Worm (Caenorhabditis elegans) whole organism, L4 larva: Measurements from ENCODE around the gene D1044.1.

Experiments
- F26F4.8 ChIP-seq: fragments of 200-800 bp; sonication (Bioruptor generic); conservative IDR thresholded peaks from 2 replicates; pipeline ENCODE4 v1.3.6; 2022; ENCODE audit warnings: missing genetic modification characterization, missing compliant biosample characterization
- F49E8.2 ChIP-seq: sonication (generic microtip); optimal IDR thresholded peaks from 2 replicates; lab custom pipeline; 2016; ENCODE audit warnings: missing compliant biosample characterization, mild to moderate bottlenecking, missing genetic modification characterization, borderline replicate concordance
- Y48G9A.11 ChIP-seq: fragments of 200-800 bp; sonication (Bioruptor generic); IDR thresholded peaks from 2 replicates; pipeline ENCODE4 v1.3.6; 2022; ENCODE audit warnings: missing genetic modification reagents, missing genetic modification characterization, missing compliant biosample characterization
- ZK546.5 ChIP-seq, 2 experiments: sonication (generic microtip); optimal IDR thresholded peaks; 2 replicates each; lab custom pipeline; 2017; ENCODE audit warnings: missing biosample characterization in 2 of 2, missing genetic modification characterization in 2 of 2
- arid-1 ChIP-seq: fragments of 200-800 bp; sonication (Bioruptor generic); conservative IDR thresholded peaks from 2 replicates; pipeline ENCODE4 v1.3.6; 2022; ENCODE audit warnings: missing genetic modification reagents, missing genetic modification characterization, missing compliant biosample characterization
- ceh-20 ChIP-seq: fragments of 200-800 bp; sonication (Bioruptor generic); IDR thresholded peaks from 2 replicates; pipeline ENCODE4 v1.3.6; 2022; ENCODE audit warnings: missing genetic modification reagents, missing genetic modification characterization, missing compliant biosample characterization
- ceh-44 ChIP-seq: fragments of 200-800 bp; sonication (Bioruptor generic); IDR thresholded peaks from 2 replicates; pipeline ENCODE4 v1.3.6; 2022; ENCODE audit warnings: missing genetic modification reagents, missing genetic modification characterization, missing compliant biosample characterization
- daf-19 ChIP-seq: fragments of 200-800 bp; sonication (Bioruptor generic); conservative IDR thresholded peaks from 2 replicates; pipeline ENCODE4 v1.3.6; 2022; ENCODE audit warnings: missing genetic modification characterization, missing compliant biosample characterization
- dmd-8 ChIP-seq: fragments of 200-800 bp; sonication (Bioruptor generic); IDR thresholded peaks from 2 replicates; pipeline ENCODE4 v1.3.6; 2022; ENCODE audit warnings: missing genetic modification characterization, missing compliant biosample characterization
- dpl-1 ChIP-seq: fragments of 150-350 bp; optimal IDR thresholded peaks from 2 replicates; lab custom pipeline; 2014; ENCODE audit warnings: missing biosample characterization, missing genetic modification reagents, missing genetic modification characterization
- hif-1 ChIP-seq, 2 experiments: sonication (generic microtip); optimal IDR thresholded peaks; 2 replicates each; lab custom pipeline; 2016 to 2017; ENCODE audit warnings: missing compliant biosample characterization in 2 of 2, missing genetic modification characterization in 2 of 2, missing genetic modification reagents in 2 of 2, missing genotype in 2 of 2, mild to moderate bottlenecking in 1 of 2
- hlh-11 ChIP-seq: fragments of 200-800 bp; sonication (Bioruptor generic); optimal IDR thresholded peaks from 2 replicates; lab custom pipeline; 2018; ENCODE audit warnings: mild to moderate bottlenecking, missing genetic modification characterization, missing compliant biosample characterization
- hlh-30 ChIP-seq: sonication (generic microtip); optimal IDR thresholded peaks from 2 replicates; lab custom pipeline; 2017; ENCODE audit warnings: antibody characterized with exemption, mild to moderate bottlenecking, missing genetic modification characterization, missing compliant biosample characterization; ENCODE audit not compliant: insufficient read depth
- hmg-1.1 ChIP-seq: fragments of 200-800 bp; sonication (Bioruptor generic); IDR thresholded peaks from 2 replicates; pipeline ENCODE4 v1.3.6; 2022; ENCODE audit warnings: missing genetic modification reagents, missing genetic modification characterization, missing compliant biosample characterization
- jun-1 ChIP-seq: fragments of 150-350 bp; optimal IDR thresholded peaks from 2 replicates; lab custom pipeline; 2014; ENCODE audit warnings: missing biosample characterization, missing genetic modification reagents, missing genetic modification characterization
- lin-15B ChIP-seq: fragments of 150-350 bp; sonication (generic microtip); optimal IDR thresholded peaks from 3 replicates; lab custom pipeline; 2014; ENCODE audit warnings: missing biosample characterization, missing genetic modification characterization
- lir-3 ChIP-seq: sonication (generic microtip); optimal IDR thresholded peaks from 2 replicates; lab custom pipeline; 2016; ENCODE audit warnings: mild to moderate bottlenecking, missing genetic modification characterization, missing compliant biosample characterization
- madf-9 ChIP-seq: fragments of 200-800 bp; sonication (Bioruptor generic); conservative IDR thresholded peaks from 2 replicates; pipeline ENCODE4 v1.3.6; 2022; ENCODE audit warnings: missing genetic modification reagents, missing genetic modification characterization, missing compliant biosample characterization
- mdl-1 ChIP-seq, 2 experiments: fragments of 150-350 bp in 1 of 2; sonication (generic microtip) in 1 of 2; optimal IDR thresholded peaks; 2 replicates each; lab custom pipeline; 2014 to 2017; ENCODE audit warnings: missing biosample characterization in 2 of 2, missing genetic modification characterization in 2 of 2
- mdt-29 ChIP-seq: fragments of 200-800 bp; sonication (Bioruptor generic); IDR thresholded peaks from 2 replicates; pipeline ENCODE4 v1.3.6; 2022; ENCODE audit warnings: missing genetic modification reagents, missing genetic modification characterization, missing compliant biosample characterization
- nhr-10 ChIP-seq: fragments of 150-350 bp; optimal IDR thresholded peaks from 2 replicates; lab custom pipeline; 2014; ENCODE audit warnings: missing biosample characterization, missing genetic modification characterization
- nhr-102 ChIP-seq: sonication (generic microtip); optimal IDR thresholded peaks from 2 replicates; lab custom pipeline; 2016; ENCODE audit warnings: mild to moderate bottlenecking, missing genetic modification characterization, moderate library complexity, missing compliant biosample characterization
- nhr-76 ChIP-seq: fragments of 150-350 bp; optimal IDR thresholded peaks from 2 replicates; lab custom pipeline; 2014; ENCODE audit warnings: missing biosample characterization, missing genetic modification characterization
- nhr-77 ChIP-seq: fragments of 150-350 bp; optimal IDR thresholded peaks from 2 replicates; lab custom pipeline; 2014; ENCODE audit warnings: missing biosample characterization, missing genetic modification characterization
- php-3 ChIP-seq: fragments of 200-800 bp; sonication (Bioruptor generic); IDR thresholded peaks from 2 replicates; pipeline ENCODE4 v1.3.6; 2022; ENCODE audit warnings: missing genetic modification reagents, missing genetic modification characterization, missing compliant biosample characterization
- rbr-2 ChIP-seq: sonication (generic microtip); optimal IDR thresholded peaks from 2 replicates; lab custom pipeline; 2016; ENCODE audit warnings: missing genotype, missing genetic modification characterization, missing compliant biosample characterization
- skn-1 ChIP-seq: fragments of 150-350 bp; optimal IDR thresholded peaks from 2 replicates; lab custom pipeline; 2014; ENCODE audit warnings: missing biosample characterization, missing genetic modification characterization
- spr-1 ChIP-seq: sonication (generic microtip); optimal IDR thresholded peaks from 2 replicates; lab custom pipeline; 2016; ENCODE audit warnings: mild to moderate bottlenecking, missing genetic modification characterization, missing compliant biosample characterization
- tag-97 ChIP-seq: fragments of 200-800 bp; sonication (Bioruptor generic); IDR thresholded peaks from 2 replicates; pipeline ENCODE4 v1.3.6; 2022; ENCODE audit warnings: missing genetic modification characterization, missing compliant biosample characterization
- unc-130 ChIP-seq: sonication (generic microtip); optimal IDR thresholded peaks from 2 replicates; lab custom pipeline; 2016; ENCODE audit warnings: missing genetic modification reagents, missing genetic modification characterization, missing compliant biosample characterization
- unc-62 ChIP-seq, 3 experiments: fragments of 150-350 bp in 1 of 3; sonication (generic microtip); optimal IDR thresholded peaks in 2 of 3; peaks in 1 of 3; 1 replicate in 1 of 3; 2 replicates in 2 of 3; lab custom pipeline; 2014 to 2017; ENCODE audit warnings: missing biosample characterization in 3 of 3, missing genetic modification characterization in 3 of 3, missing genetic modification reagents in 3 of 3, missing genotype in 1 of 3
- vab-7 ChIP-seq: fragments of 200-800 bp; sonication (Bioruptor generic); IDR thresholded peaks from 2 replicates; pipeline ENCODE4 v1.3.6; 2022; ENCODE audit warnings: missing genetic modification reagents, missing genetic modification characterization, missing compliant biosample characterization
- zag-1 ChIP-seq: fragments of 150-350 bp; optimal IDR thresholded peaks from 2 replicates; lab custom pipeline; 2014; ENCODE audit warnings: missing biosample characterization, missing genetic modification characterization
- zfp-3 ChIP-seq: fragments of 200-800 bp; sonication (Bioruptor generic); conservative IDR thresholded peaks from 2 replicates; pipeline ENCODE4 v1.3.6; 2022; ENCODE audit warnings: missing genetic modification reagents, missing genetic modification characterization, missing compliant biosample characterization

Gene D1044.1

DNA sequence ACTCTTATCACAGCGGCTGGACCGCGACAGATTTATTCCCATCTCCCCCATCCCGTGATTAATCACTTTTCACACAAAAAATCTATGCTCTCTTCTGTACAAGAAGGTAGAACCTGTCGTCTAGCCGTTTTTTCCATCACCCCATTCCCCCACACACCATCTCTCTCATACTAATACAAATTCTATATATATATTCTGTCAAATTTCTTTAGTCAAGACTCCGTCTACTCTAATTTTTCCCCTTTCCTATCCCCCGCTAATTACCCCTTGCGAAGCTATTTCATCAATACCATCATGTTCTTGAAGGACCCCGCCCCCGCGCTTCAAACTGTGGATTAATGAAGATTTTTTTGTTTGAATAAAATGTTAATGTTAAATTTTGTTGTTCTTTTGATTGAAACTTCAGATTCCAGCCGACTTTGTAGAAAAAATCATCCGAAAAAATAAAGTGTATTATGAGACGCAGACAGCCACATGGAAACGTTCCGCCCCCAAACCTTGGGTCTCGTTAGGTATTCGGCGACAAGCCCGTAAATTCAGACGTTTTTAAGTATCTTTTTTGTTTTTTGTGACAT is 38.0 kb upstream of the D1044.1 start (continued):
- TF ChIP-seq skn-1 (no peak), lin-15B (tag; lab: Kevin White, UChicago) (no peak), php-3 (GFP tag; lab: Robert Waterston, UW) (peak; percentile 38), hif-1 (tag; optimal IDR thresholded peaks at IDR 0.05; lab: Kevin White, UChicago) (no peak), nhr-10 (tag; lab: Kevin White, UChicago) (peak; percentile 76), dpl-1 (GFP tag; lab: Kevin White, UChicago) (no peak), zag-1 (tag; lab: Kevin White, UChicago) (no peak), tag-97 (no peak), mdt-29 (GFP tag; lab: Robert Waterston, UW) (no peak; the same call in 1 of the 2 replicates), ceh-44 (GFP tag; lab: Robert Waterston, UW) (no peak), ZK546.5 (tag; optimal IDR thresholded peaks at IDR 0.05; lab: Kevin White, UChicago) (no peak), rbr-2 (tag; lab: Kevin White, UChicago) (peak; percentile 4), arid-1 (GFP tag; lab: Robert Waterston, UW) (peak; percentile 53; the same call in 1 of the 2 replicates), hlh-11 (tag; lab: Kevin White, UChicago) (peak; percentile 18)

DNA sequence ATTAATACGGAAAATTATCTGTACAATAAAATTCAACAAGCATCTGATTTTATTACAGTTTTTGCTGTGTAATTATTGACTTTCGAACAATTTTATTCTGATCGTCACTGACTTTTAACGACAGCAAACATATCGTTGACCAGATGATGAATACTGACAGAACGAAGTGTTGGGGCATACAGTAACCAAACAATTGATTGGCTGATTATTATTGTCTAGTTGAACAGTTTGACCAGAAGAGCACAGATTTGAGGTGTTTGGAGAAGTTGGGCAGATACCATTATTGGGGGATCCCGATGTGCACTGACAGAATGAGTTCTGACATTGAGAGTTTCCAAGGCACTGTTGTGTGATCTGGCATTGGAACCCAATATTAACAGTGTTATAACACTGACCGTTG is 37.2 kb upstream of the D1044.1 start:
- no peak for TF ChIP-seq F49E8.2
- no peak for TF ChIP-seq daf-19 (GFP tag; lab: Robert Waterston, UW)
- no peak for TF ChIP-seq ceh-20 (GFP tag; lab: Robert Waterston, UW)
- no peak for TF ChIP-seq nhr-76 (tag; lab: Kevin White, UChicago)
- no peak for TF ChIP-seq madf-9 (GFP tag; lab: Robert Waterston, UW)
- TF ChIP-seq hmg-1.1 (GFP tag; lab: Robert Waterston, UW) = no peak
- TF ChIP-seq php-3 (GFP tag; lab: Robert Waterston, UW) = no peak
- no peak for TF ChIP-seq nhr-10 (tag; lab: Kevin White, UChicago)

DNA sequence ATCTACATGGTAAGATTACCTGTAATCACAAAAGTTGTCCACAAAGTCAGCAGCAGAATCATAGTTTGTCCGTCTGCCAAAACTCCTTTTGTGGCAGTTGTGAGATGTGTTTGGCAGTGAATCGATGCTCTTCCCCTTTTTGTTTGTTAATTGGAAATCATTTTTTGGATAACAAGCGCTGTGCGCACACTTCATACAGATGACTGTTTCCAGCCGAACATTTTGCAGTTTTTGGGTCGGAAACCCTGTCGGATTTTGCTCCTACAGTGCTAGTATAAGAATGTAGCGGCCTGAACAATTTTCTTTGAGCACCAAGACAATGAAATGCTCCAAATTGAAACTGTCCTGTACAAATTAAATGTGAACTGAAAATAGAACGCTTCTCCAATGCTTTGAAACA is 35.4 kb upstream of the D1044.1 start, which contains the start of gene D1044.7:
TSS of gene D1044.7 (minus strand) at position 101 of the 400 bp plus-strand sequence.
- TF ChIP-seq unc-62 (GFP tag; optimal IDR thresholded peaks at IDR 0.05 in 1 of 2; lab: Kevin White, UChicago) (peak in 1 of 2 experiments; percentile 63), unc-62 (tag; optimal IDR thresholded peaks at IDR 0.05; lab: Kevin White, UChicago) (no peak), lir-3 (tag; lab: Kevin White, UChicago) (no peak), hlh-30 (tag; lab: Kevin White, UChicago) (no peak), mdl-1 (tag; optimal IDR thresholded peaks at IDR 0.05; lab: Kevin White, UChicago) (no peak), unc-130 (no peak), zfp-3 (GFP tag; lab: Robert Waterston, UW) (no peak), nhr-102 (tag; lab: Kevin White, UChicago) (no peak), jun-1 (tag; lab: Kevin White, UChicago) (no peak)
- TF ChIP-seq, all 104 proteins: peak for 1

DNA sequence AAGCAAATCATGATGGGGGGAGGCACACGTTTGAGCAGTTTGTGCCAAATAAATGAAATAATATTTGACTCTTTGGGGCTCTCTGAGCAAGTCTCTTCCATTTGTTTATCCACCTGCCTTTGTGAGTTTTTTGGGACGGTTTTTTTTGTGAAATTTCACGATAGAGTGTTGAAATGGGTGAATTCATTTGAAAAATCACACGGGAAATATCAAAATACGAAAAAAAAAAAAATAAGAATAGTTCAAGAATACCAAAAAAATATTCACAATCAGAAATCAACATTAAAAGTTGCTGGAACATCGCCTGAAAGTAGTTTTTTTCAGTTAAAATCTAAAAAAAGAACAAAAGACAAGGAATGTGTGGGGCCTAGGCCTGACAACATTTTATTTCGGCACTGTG is 31.6 kb upstream of the D1044.1 start, which contains the start of gene pqn-25:
TSS of gene pqn-25 (minus strand) at position 101 of the 400 bp plus-strand sequence.
- TF ChIP-seq spr-1 = no peak
- no peak for TF ChIP-seq vab-7 (GFP tag; lab: Robert Waterston, UW)
- no peak for TF ChIP-seq nhr-77 (tag; lab: Kevin White, UChicago)
- no peak for TF ChIP-seq mdt-29 (GFP tag; lab: Robert Waterston, UW)
- TF ChIP-seq dmd-8 (GFP tag; lab: Robert Waterston, UW) = no peak
- no peak for TF ChIP-seq ceh-44 (GFP tag; lab: Robert Waterston, UW)
- TF ChIP-seq F26F4.8 (GFP tag; lab: Robert Waterston, UW) = no peak
- no peak for TF ChIP-seq Y48G9A.11 (GFP tag; lab: Robert Waterston, UW)
